Fruit fly (Drosophila melanogaster): ENCODE results near the gene SA2.
A peak's percentile ranks its signal among the peaks of the same experiment; 100 is the strongest.

Gene SA2

DNA sequence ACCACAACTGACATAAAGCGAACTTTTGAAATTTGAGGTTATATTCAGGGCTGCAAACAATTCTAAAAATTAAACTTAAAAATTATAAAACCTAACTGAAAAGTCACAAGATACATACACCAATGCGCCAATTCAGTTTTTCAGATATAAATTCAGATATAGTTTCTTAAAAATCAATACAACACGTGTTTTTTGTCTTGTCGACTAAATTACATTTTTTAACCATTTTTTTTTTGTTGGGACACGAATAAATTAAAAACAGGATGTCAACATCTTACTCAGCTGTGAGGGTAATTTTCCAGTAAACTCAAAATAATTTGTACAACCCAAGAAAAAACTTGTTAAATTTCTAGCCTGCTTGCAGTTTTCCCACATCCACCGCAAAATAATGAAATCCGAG is at the start of gene SA2:
SA2 (minus strand) TSS at position 101 of the 400 bp plus-strand sequence.
- TF ChIP-seq CG11617 (GFP tag; optimal IDR thresholded peaks at IDR 0.05) (no peak), bab1 (GFP tag; optimal IDR thresholded peaks at IDR 0.05) (no peak), CG7045 (GFP tag; optimal IDR thresholded peaks at IDR 0.05) (no peak), toe (GFP tag; optimal IDR thresholded peaks at IDR 0.05) (no peak), CG14711 (tag; optimal IDR thresholded peaks at IDR 0.05) (no peak), Hr96 (GFP tag; optimal IDR thresholded peaks at IDR 0.05) (no peak)

DNA sequence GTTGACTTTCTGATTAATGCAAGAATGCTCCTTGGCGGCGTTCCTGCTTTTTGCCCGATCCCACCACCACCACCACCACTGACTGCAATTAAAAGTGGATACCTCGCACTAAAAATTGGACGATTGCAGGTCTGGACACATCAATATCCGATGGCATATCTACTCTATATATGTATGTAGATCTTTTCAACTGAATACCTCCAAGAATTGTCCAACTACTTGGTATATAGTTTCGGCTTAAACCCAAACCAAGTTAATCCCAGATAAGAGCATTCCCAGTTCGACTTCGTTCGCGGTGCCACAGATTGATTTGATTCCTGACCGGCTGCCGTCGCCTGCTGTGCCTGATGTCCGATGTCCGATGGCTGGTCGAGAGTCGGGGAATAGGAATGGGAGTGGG is 47.1 kb upstream of the SA2 start:
- TF ChIP-seq kay (GFP tag; ENCODE audit: borderline replicate concordance) (no peak), toe (GFP tag; optimal IDR thresholded peaks at IDR 0.05) (no peak), CG5204 (GFP tag; optimal IDR thresholded peaks at IDR 0.05) (no peak), CG11617 (GFP tag; optimal IDR thresholded peaks at IDR 0.05) (no peak), CG7045 (GFP tag; optimal IDR thresholded peaks at IDR 0.05) (no peak), CG7101 (tag; optimal IDR thresholded peaks at IDR 0.05) (no peak), Crg-1 (GFP tag; optimal IDR thresholded peaks at IDR 0.05) (no peak)

DNA sequence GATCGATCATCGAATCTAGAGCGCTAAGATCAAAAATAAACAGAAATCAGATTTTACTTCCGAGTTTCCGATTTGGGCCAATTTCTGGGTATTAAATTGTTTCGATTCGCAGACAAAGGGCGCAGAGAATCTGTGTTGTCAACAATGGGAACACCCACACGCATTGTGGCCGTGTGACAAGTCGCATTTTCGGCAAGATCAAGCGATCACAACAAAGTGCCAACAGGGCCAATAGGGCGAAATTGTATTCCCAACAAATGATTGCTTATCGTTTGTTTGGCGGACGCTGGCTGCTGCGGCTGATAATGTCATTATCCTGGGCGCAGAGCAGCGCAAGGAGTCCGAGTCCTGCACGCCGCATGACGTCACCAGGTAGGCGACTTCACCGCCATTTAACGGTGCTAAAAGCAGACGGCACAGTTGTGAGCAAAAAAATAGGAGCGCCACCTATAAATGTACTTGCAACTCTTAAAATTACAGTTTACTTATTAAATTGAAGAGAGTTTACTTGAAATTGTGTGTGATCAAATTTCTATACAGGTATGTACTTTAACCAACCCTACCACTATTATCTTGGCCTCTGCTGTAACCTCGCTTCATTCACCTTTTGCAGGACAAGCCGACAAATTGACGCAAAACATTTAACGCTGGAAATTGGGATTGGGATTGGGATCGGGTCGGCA is 41.5 kb upstream of the SA2 start:
- TF ChIP-seq bab1 (GFP tag; optimal IDR thresholded peaks at IDR 0.05) (peak; percentile 55), tj (GFP tag; optimal IDR thresholded peaks at IDR 0.05) (no peak)

DNA sequence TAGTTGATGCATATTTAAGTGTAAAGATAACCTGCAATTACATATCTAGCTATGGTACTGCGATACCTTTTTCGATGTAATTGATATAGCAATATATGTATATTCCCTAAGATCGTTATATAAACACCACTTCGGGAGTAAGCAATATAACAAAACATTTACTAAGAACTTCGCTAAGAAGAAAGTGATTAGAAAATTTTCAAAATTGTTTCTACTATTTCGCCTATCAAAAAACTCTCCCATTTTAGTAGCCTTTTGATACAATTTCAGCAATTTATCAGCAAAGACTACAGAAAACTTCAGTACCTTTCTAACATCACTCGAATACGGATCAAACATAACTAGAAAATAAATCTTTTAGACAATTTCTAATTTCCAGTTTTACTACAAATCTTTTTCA is 39.6 kb upstream of the SA2 start, which contains the start of gene robl62A:
robl62A (plus strand) TSS at position 301 of the 400 bp plus-strand sequence.
- TF ChIP-seq Mnt (GFP tag; optimal IDR thresholded peaks at IDR 0.05): no peak
- TF ChIP-seq kay (GFP tag; ENCODE audit: borderline replicate concordance): no peak
- no peak for TF ChIP-seq bab1 (GFP tag; optimal IDR thresholded peaks at IDR 0.05)
- TF ChIP-seq CG1620 (GFP tag; optimal IDR thresholded peaks at IDR 0.05): no peak
- no peak for TF ChIP-seq cnc (optimal IDR thresholded peaks at IDR 0.05)
- TF ChIP-seq Clk (GFP tag; optimal IDR thresholded peaks at IDR 0.05): no peak
- TF ChIP-seq Crg-1 (GFP tag; optimal IDR thresholded peaks at IDR 0.05): no peak
- no peak for TF ChIP-seq ovo (GFP tag; optimal IDR thresholded peaks at IDR 0.05)
- no peak for TF ChIP-seq toe (GFP tag; optimal IDR thresholded peaks at IDR 0.05)
- no peak for TF ChIP-seq CG12768 (GFP tag; optimal IDR thresholded peaks at IDR 0.05)
- TF ChIP-seq tj (GFP tag; optimal IDR thresholded peaks at IDR 0.05): no peak
- TF ChIP-seq cic (GFP tag; optimal IDR thresholded peaks at IDR 0.05): no peak
- no peak for TF ChIP-seq CG7101 (tag; optimal IDR thresholded peaks at IDR 0.05)
- no peak for TF ChIP-seq CG14711 (tag; optimal IDR thresholded peaks at IDR 0.05)
- TF ChIP-seq CG7045 (GFP tag; optimal IDR thresholded peaks at IDR 0.05): no peak
- TF ChIP-seq CG5204 (GFP tag; optimal IDR thresholded peaks at IDR 0.05): no peak

DNA sequence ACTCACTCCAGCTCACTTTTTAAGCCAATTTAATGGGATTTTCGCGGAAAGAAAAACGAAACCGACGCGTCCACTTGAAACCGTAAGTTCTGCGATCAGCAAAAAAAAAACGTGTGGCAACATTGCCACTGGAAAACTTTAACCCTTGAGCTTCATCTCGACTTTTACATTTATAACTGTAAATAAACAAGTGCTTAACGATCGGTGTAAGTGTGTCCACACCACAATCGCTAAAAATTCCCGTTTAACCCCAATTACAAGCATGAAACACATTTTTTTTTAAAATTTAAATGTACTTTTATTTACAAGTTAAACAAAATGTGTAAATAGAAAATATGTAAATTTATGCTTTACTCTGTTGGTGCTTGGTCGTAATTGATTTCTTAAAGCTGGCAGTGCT is 37.5 kb upstream of the SA2 start, which contains the start of gene Ptp61F:
Ptp61F (minus strand) TSS at position 101 of the 400 bp plus-strand sequence.
- no peak for TF ChIP-seq bab1 (GFP tag; optimal IDR thresholded peaks at IDR 0.05)
- TF ChIP-seq CG7045 (GFP tag; optimal IDR thresholded peaks at IDR 0.05): no peak
- no peak for TF ChIP-seq cnc (optimal IDR thresholded peaks at IDR 0.05)
- no peak for TF ChIP-seq CG14711 (tag; optimal IDR thresholded peaks at IDR 0.05)
- TF ChIP-seq CG11617 (GFP tag; optimal IDR thresholded peaks at IDR 0.05): no peak
- TF ChIP-seq pad (GFP tag; optimal IDR thresholded peaks at IDR 0.05): no peak
- TF ChIP-seq ovo (GFP tag; optimal IDR thresholded peaks at IDR 0.05): no peak
- no peak for TF ChIP-seq CG12768 (GFP tag; optimal IDR thresholded peaks at IDR 0.05)
- no peak for TF ChIP-seq CG5204 (GFP tag; optimal IDR thresholded peaks at IDR 0.05)
- no peak for TF ChIP-seq Mnt (GFP tag; optimal IDR thresholded peaks at IDR 0.05)

DNA sequence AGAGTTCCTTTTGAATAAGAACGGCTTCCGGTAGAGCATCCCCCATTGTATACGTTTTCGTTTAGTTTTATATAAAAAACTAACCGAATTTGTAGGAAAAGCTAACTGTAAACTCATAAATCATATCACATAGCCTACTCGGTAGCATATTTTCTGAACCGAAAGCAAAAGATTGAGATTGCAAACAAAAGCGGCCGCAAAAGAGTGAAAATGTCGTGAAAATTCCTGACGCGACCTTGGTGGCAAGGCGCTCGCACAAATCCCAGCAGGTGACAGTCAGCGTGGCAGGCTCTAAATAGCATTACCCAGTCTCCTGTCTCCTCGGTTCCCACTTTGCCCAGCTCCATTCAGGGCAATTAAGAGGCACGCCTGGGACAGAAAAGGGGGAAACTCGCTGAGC is 34.3 kb upstream of the SA2 start, which contains the start of gene Naa30B:
Naa30B (minus strand) TSS at position 101 of the 400 bp plus-strand sequence.
- TF ChIP-seq CG5204 (GFP tag; optimal IDR thresholded peaks at IDR 0.05) (no peak), kay (GFP tag; ENCODE audit: borderline replicate concordance) (no peak)

DNA sequence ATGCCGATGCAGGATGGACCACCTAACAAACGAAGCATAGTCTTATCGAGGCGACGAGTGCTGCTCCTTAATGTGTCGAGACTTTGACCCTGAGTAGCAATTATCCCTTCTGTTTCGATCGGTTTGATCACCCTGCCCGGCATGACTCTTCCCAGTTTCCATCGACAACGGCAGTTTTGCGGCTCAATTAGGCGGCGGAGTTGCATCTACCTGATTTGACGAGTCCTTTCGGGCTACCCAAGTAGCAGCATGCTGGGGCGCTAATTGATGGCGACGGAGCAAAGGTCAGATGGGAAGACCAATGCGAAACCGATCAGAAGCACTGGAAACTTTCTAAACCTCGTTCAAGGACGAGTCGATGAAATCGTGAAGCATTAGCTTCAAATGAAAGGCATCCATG is 33.4 kb upstream of the SA2 start:
- TF ChIP-seq CG5204 (GFP tag; optimal IDR thresholded peaks at IDR 0.05) (no peak), CG7101 (tag; optimal IDR thresholded peaks at IDR 0.05) (no peak), cnc (optimal IDR thresholded peaks at IDR 0.05) (no peak), toe (GFP tag; optimal IDR thresholded peaks at IDR 0.05) (no peak), CG12768 (GFP tag; optimal IDR thresholded peaks at IDR 0.05) (no peak), CG14711 (tag; optimal IDR thresholded peaks at IDR 0.05) (no peak), Hr96 (GFP tag; optimal IDR thresholded peaks at IDR 0.05) (no peak), Mnt (GFP tag; optimal IDR thresholded peaks at IDR 0.05) (no peak), CG11617 (GFP tag; optimal IDR thresholded peaks at IDR 0.05) (no peak), cic (GFP tag; optimal IDR thresholded peaks at IDR 0.05) (no peak), Clk (GFP tag; optimal IDR thresholded peaks at IDR 0.05) (no peak), tj (GFP tag; optimal IDR thresholded peaks at IDR 0.05) (no peak), pad (GFP tag; optimal IDR thresholded peaks at IDR 0.05) (no peak)

DNA sequence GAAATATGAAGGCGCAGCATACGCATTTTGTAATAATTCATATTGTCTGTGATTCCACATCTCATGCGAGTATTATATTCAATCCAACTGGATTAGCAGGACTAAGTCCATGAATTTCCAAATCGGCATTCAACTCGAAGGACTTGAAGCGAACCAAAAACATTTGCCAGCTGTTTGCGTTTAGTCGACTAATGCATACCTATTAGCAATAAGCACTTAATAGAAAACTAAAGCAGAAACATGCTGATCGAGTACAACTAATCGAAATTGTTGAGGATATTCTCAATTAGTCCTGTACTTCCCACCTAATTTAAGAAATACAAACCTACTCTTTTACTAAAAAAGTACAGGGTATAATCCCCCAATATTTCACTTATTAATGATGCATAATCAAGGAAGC is 31.6 kb upstream of the SA2 start:
- TF ChIP-seq CG14711 (tag; optimal IDR thresholded peaks at IDR 0.05) (no peak), CG5204 (GFP tag; optimal IDR thresholded peaks at IDR 0.05) (no peak), Hr96 (GFP tag; optimal IDR thresholded peaks at IDR 0.05) (no peak), CG33017 (tag; optimal IDR thresholded peaks at IDR 0.05) (no peak), kay (GFP tag; ENCODE audit: borderline replicate concordance) (no peak), ovo (GFP tag; optimal IDR thresholded peaks at IDR 0.05) (no peak), cnc (optimal IDR thresholded peaks at IDR 0.05) (no peak), Crg-1 (GFP tag; optimal IDR thresholded peaks at IDR 0.05) (no peak)
